Fruit fly (Drosophila melanogaster) whole organism, embryonic: ENCODE results near the gene PGAP2.

Experiments
- ATbp ChIP-seq: fragments of 200-800 bp; sonication (Bioruptor generic); optimal IDR thresholded peaks from 2 replicates; lab custom pipeline; 2017; ENCODE audit warnings: missing biosample characterization, mild to moderate bottlenecking, missing genetic modification characterization, missing genetic modification reagents
- Ada2b ChIP-seq: fragments of 200-800 bp; sonication (Bioruptor generic); IDR thresholded peaks from 2 replicates; pipeline ENCODE4 v1.3.6; 2022; ENCODE audit warnings: missing biosample characterization, missing genetic modification characterization
- Atf6 ChIP-seq: fragments of 200-800 bp; sonication (Bioruptor generic); IDR thresholded peaks from 2 replicates; pipeline ENCODE4 v1.3.6; 2022; ENCODE audit warnings: missing biosample characterization, missing genetic modification characterization
- BtbVII ChIP-seq: fragments of 200-800 bp; sonication (Bioruptor generic); optimal IDR thresholded peaks from 3 replicates; lab custom pipeline; 2017; ENCODE audit warnings: missing biosample characterization, mild to moderate bottlenecking, missing genetic modification characterization
- Bteb2 ChIP-seq: fragments of 200-800 bp; sonication (Bioruptor generic); optimal IDR thresholded peaks from 2 replicates; lab custom pipeline; 2016; ENCODE audit warnings: missing biosample characterization, missing genetic modification characterization
- CG10209 ChIP-seq: fragments of 200-800 bp; sonication (Bioruptor generic); optimal IDR thresholded peaks from 3 replicates; lab custom pipeline; 2017; ENCODE audit warnings: missing biosample characterization, mild to moderate bottlenecking, missing genetic modification characterization, missing genetic modification reagents
- CG10462 ChIP-seq: fragments of 200-800 bp; sonication (Bioruptor generic); optimal IDR thresholded peaks from 2 replicates; lab custom pipeline; 2016; ENCODE audit warnings: missing biosample characterization, missing genetic modification characterization
- CG11456 ChIP-seq: fragments of 200-800 bp; sonication (Bioruptor generic); IDR thresholded peaks from 3 replicates; pipeline ENCODE4 v1.3.6; 2022; ENCODE audit warnings: missing biosample characterization, missing genetic modification characterization
- CG11504 ChIP-seq: fragments of 200-800 bp; sonication (Bioruptor generic); optimal IDR thresholded peaks from 3 replicates; lab custom pipeline; 2019; ENCODE audit warnings: missing biosample characterization, mild to moderate bottlenecking, missing genetic modification characterization, moderate library complexity
- CG12155 ChIP-seq: fragments of 200-800 bp; sonication (Bioruptor generic); optimal IDR thresholded peaks from 3 replicates; lab custom pipeline; 2016; ENCODE audit warnings: missing biosample characterization, missing genetic modification characterization
- CG13424 ChIP-seq: fragments of 200-800 bp; sonication (Bioruptor generic); optimal IDR thresholded peaks from 2 replicates; lab custom pipeline; 2019; ENCODE audit warnings: missing biosample characterization, mild to moderate bottlenecking, missing genetic modification characterization, moderate library complexity
- CG14050 ChIP-seq: fragments of 200-800 bp; sonication (Bioruptor generic); IDR thresholded peaks from 3 replicates; pipeline ENCODE4 v1.3.6; 2022; ENCODE audit warnings: missing biosample characterization, missing genetic modification characterization
- CG15601 ChIP-seq: fragments of 200-800 bp; sonication (Bioruptor generic); optimal IDR thresholded peaks from 3 replicates; lab custom pipeline; 2019; ENCODE audit warnings: missing biosample characterization, mild to moderate bottlenecking, missing genetic modification characterization, moderate library complexity
- CG16779 ChIP-seq: fragments of 200-800 bp; sonication (Bioruptor generic); IDR thresholded peaks from 2 replicates; pipeline ENCODE4 v1.3.6; 2022; ENCODE audit warnings: missing biosample characterization, missing genetic modification characterization
- CG2875 ChIP-seq: fragments of 200-800 bp; sonication (Bioruptor generic); optimal IDR thresholded peaks from 2 replicates; lab custom pipeline; 2017; ENCODE audit warnings: missing biosample characterization, mild to moderate bottlenecking, missing genetic modification characterization, missing genetic modification reagents
- CG33213 ChIP-seq: fragments of 200-800 bp; sonication (Bioruptor generic); optimal IDR thresholded peaks from 3 replicates; lab custom pipeline; 2016; ENCODE audit warnings: missing biosample characterization, missing genetic modification characterization
- CG43689 ChIP-seq: fragments of 200-800 bp; sonication (Bioruptor generic); IDR thresholded peaks from 2 replicates; pipeline ENCODE4 v1.3.6; 2022; ENCODE audit warnings: missing biosample characterization, missing genetic modification characterization
- CG4854 ChIP-seq: fragments of 200-800 bp; sonication (Bioruptor generic); optimal IDR thresholded peaks from 2 replicates; lab custom pipeline; 2016; ENCODE audit warnings: missing biosample characterization, missing genetic modification characterization, inconsistent platforms
- CG5245 ChIP-seq: fragments of 200-800 bp; sonication (Bioruptor generic); optimal IDR thresholded peaks from 3 replicates; lab custom pipeline; 2016; ENCODE audit warnings: missing biosample characterization, missing genetic modification characterization
- CHES-1-like ChIP-seq: fragments of 200-800 bp; sonication (Bioruptor generic); optimal IDR thresholded peaks from 2 replicates; lab custom pipeline; 2016; ENCODE audit warnings: missing biosample characterization, missing genetic modification characterization
- E2f2 ChIP-seq: fragments of 200-800 bp; sonication (Bioruptor generic); IDR thresholded peaks from 2 replicates; pipeline ENCODE4 v1.3.6; 2022; ENCODE audit warnings: missing biosample characterization, missing genetic modification characterization
- Elba2 ChIP-seq: fragments of 200-800 bp; sonication (Bioruptor generic); optimal IDR thresholded peaks from 3 replicates; lab custom pipeline; 2016; ENCODE audit warnings: missing biosample characterization, missing genetic modification characterization
- Fer1 ChIP-seq: fragments of 200-800 bp; sonication (Bioruptor generic); optimal IDR thresholded peaks from 2 replicates; lab custom pipeline; 2017; ENCODE audit warnings: missing biosample characterization, mild to moderate bottlenecking, missing genetic modification characterization
- GATAe ChIP-seq: fragments of 200-800 bp; sonication (Bioruptor generic); conservative IDR thresholded peaks from 2 replicates; pipeline ENCODE4 v1.3.6; 2022; ENCODE audit warnings: missing biosample characterization, missing genetic modification characterization
- HmgD ChIP-seq: fragments of 200-800 bp; sonication (Bioruptor generic); optimal IDR thresholded peaks from 3 replicates; lab custom pipeline; 2016; ENCODE audit warnings: missing biosample characterization, missing genetic modification characterization
- HmgZ ChIP-seq: fragments of 200-800 bp; sonication (Bioruptor generic); optimal IDR thresholded peaks from 2 replicates; lab custom pipeline; 2018; ENCODE audit warnings: missing biosample characterization, mild to moderate bottlenecking, missing genetic modification characterization
- Jarid2 ChIP-seq: fragments of 200-800 bp; sonication (Bioruptor generic); optimal IDR thresholded peaks from 3 replicates; lab custom pipeline; 2017; ENCODE audit warnings: mild to moderate bottlenecking, missing biosample characterization, missing genetic modification reagents, missing genetic modification characterization
- PHDP ChIP-seq: fragments of 200-800 bp; sonication (Bioruptor generic); optimal IDR thresholded peaks from 3 replicates; lab custom pipeline; 2018; ENCODE audit warnings: missing biosample characterization, mild to moderate bottlenecking, missing genetic modification characterization, moderate library complexity
- Sox102F ChIP-seq: fragments of 200-800 bp; sonication (Bioruptor generic); optimal IDR thresholded peaks from 2 replicates; lab custom pipeline; 2018; ENCODE audit warnings: missing biosample characterization, mild to moderate bottlenecking, missing genetic modification characterization, moderate library complexity
- Stat92E ChIP-seq, 3 experiments: fragments of >200 bp in 2 of 3; fragments of 200-800 bp in 1 of 3; sonication (Bioruptor generic) in 1 of 3; optimal IDR thresholded peaks; 2 replicates each; lab custom pipeline; 2017 to 2019; ENCODE audit warnings: missing biosample characterization in 3 of 3, missing genetic modification characterization in 3 of 3, mild to moderate bottlenecking in 1 of 3, moderate library complexity in 1 of 3
- ac ChIP-seq: fragments of 200-800 bp; sonication (Bioruptor generic); optimal IDR thresholded peaks from 3 replicates; lab custom pipeline; 2017; ENCODE audit warnings: missing biosample characterization, mild to moderate bottlenecking, missing genetic modification characterization
- amos ChIP-seq: fragments of 200-800 bp; sonication (Bioruptor generic); IDR thresholded peaks from 2 replicates; pipeline ENCODE4 v1.3.6; 2022; ENCODE audit warnings: missing biosample characterization, missing genetic modification characterization; ENCODE audit not compliant: partially characterized antibody
- dmrt11E ChIP-seq: fragments of 200-800 bp; sonication (Bioruptor generic); optimal IDR thresholded peaks from 3 replicates; lab custom pipeline; 2018; ENCODE audit warnings: missing biosample characterization, mild to moderate bottlenecking, missing genetic modification characterization, moderate library complexity
- fd96Cb ChIP-seq: fragments of 200-800 bp; sonication (Bioruptor generic); optimal IDR thresholded peaks from 2 replicates; lab custom pipeline; 2018; ENCODE audit warnings: missing biosample characterization, mild to moderate bottlenecking, missing genetic modification characterization, moderate library complexity
- gcm ChIP-seq: fragments of 200-800 bp; sonication (Bioruptor generic); optimal IDR thresholded peaks from 2 replicates; lab custom pipeline; 2019; ENCODE audit warnings: missing biosample characterization, mild to moderate bottlenecking, missing genetic modification characterization, moderate library complexity
- gsb-n ChIP-seq: fragments of 200-800 bp; sonication (Bioruptor generic); optimal IDR thresholded peaks from 3 replicates; lab custom pipeline; 2018; ENCODE audit warnings: missing biosample characterization, mild to moderate bottlenecking, missing genetic modification characterization
- hkb ChIP-seq, 2 experiments: fragments of 200-800 bp in 1 of 2; fragments of >200 bp in 1 of 2; sonication (Bioruptor generic) in 1 of 2; IDR thresholded peaks in 1 of 2; optimal IDR thresholded peaks in 1 of 2; 2 replicates each; pipeline versions ENCODE4 v1.3.6 to Lab custom; 2017 to 2022; ENCODE audit warnings: missing biosample characterization in 1 of 2, missing genetic modification characterization in 1 of 2
- inv ChIP-seq: fragments of 200-800 bp; sonication (Bioruptor generic); IDR thresholded peaks from 2 replicates; pipeline ENCODE4 v1.3.6; 2022; ENCODE audit warnings: missing biosample characterization, missing genetic modification characterization; ENCODE audit not compliant: partially characterized antibody
- kah ChIP-seq: fragments of 200-800 bp; sonication (Bioruptor generic); optimal IDR thresholded peaks from 2 replicates; lab custom pipeline; 2018; ENCODE audit warnings: missing biosample characterization, mild to moderate bottlenecking, missing genetic modification characterization
- lbe ChIP-seq: fragments of 200-800 bp; sonication (Bioruptor generic); optimal IDR thresholded peaks from 2 replicates; lab custom pipeline; 2016; ENCODE audit warnings: missing biosample characterization, mild to moderate bottlenecking, missing genetic modification characterization
- luna ChIP-seq: fragments of 200-800 bp; sonication (Bioruptor generic); optimal IDR thresholded peaks from 2 replicates; lab custom pipeline; 2016; ENCODE audit warnings: missing biosample characterization, missing genetic modification characterization
- nmo ChIP-seq: fragments of 200-800 bp; sonication (Bioruptor generic); optimal IDR thresholded peaks from 2 replicates; lab custom pipeline; 2018; ENCODE audit warnings: missing biosample characterization, mild to moderate bottlenecking, missing genetic modification characterization, moderate library complexity
- schlank ChIP-seq: fragments of 200-800 bp; sonication (Bioruptor generic); optimal IDR thresholded peaks from 2 replicates; lab custom pipeline; 2018; ENCODE audit warnings: missing biosample characterization, mild to moderate bottlenecking, missing genetic modification characterization
- ssp ChIP-seq: fragments of 200-800 bp; sonication (Bioruptor generic); IDR thresholded peaks from 2 replicates; pipeline ENCODE4 v1.3.6; 2022; ENCODE audit warnings: missing biosample characterization, missing genetic modification characterization
- stc ChIP-seq: fragments of 200-800 bp; sonication (Bioruptor generic); IDR thresholded peaks from 2 replicates; pipeline ENCODE4 v1.3.6; 2022; ENCODE audit warnings: missing biosample characterization, missing genetic modification characterization
- sug ChIP-seq: fragments of 200-800 bp; optimal IDR thresholded peaks from 2 replicates; lab custom pipeline; 2019; ENCODE audit warnings: missing biosample characterization, mild to moderate bottlenecking, missing genetic modification characterization, moderate library complexity
- vnd ChIP-seq: fragments of 200-800 bp; sonication (Bioruptor generic); IDR thresholded peaks from 3 replicates; pipeline ENCODE4 v1.3.6; 2022; ENCODE audit warnings: missing biosample characterization, missing genetic modification characterization; ENCODE audit not compliant: partially characterized antibody
- wek ChIP-seq: fragments of 200-800 bp; sonication (Bioruptor generic); optimal IDR thresholded peaks from 3 replicates; lab custom pipeline; 2018; ENCODE audit warnings: missing biosample characterization, mild to moderate bottlenecking, missing genetic modification characterization, moderate library complexity

Gene PGAP2

dm6 chr2L:867899-868605 is 48.7 kb upstream of the PGAP2 start, which contains the start of gene aru (continued):
- no peak for TF ChIP-seq luna (GFP tag; lab: Kevin White, UChicago)
- TF ChIP-seq CHES-1-like (GFP tag; lab: Kevin White, UChicago) = peak; percentile 11
- no peak for TF ChIP-seq hkb (optimal IDR thresholded peaks at IDR 0.05; lab: Kevin White, UChicago)
- TF ChIP-seq hkb (GFP tag; IDR thresholded peaks at IDR 0.05; lab: Robert Waterston, UW) = peak; percentile 74
- TF ChIP-seq schlank (tag; lab: Kevin White, UChicago) = no peak
- TF ChIP-seq E2f2 (GFP tag; lab: Robert Waterston, UW) = peak; percentile 29; the same call in 1 of the 2 replicates
- TF ChIP-seq Bteb2 (GFP tag; lab: Kevin White, UChicago) = no peak
- peak; percentile 15 for TF ChIP-seq Sox102F (GFP tag; lab: Kevin White, UChicago)
- peak; percentile 41 for TF ChIP-seq ATbp
- no peak for TF ChIP-seq CG14050 (GFP tag; lab: Robert Waterston, UW)
- TF ChIP-seq CG5245 (GFP tag; lab: Kevin White, UChicago) = peak; percentile 2
- TF ChIP-seq stc (GFP tag; lab: Robert Waterston, UW) = 0 out of 2 replicates have a peak, but pooled peaks have one; percentile 30
- no peak for TF ChIP-seq CG2875 (GFP tag; lab: Kevin White, UChicago)
- peak; percentile 62 for TF ChIP-seq BtbVII
- TF ChIP-seq sug (tag; lab: Kevin White, UChicago) = peak; percentile 16
- no peak for TF ChIP-seq inv
- TF ChIP-seq Atf6 (GFP tag; lab: Robert Waterston, UW) = peak; percentile 75
- TF ChIP-seq ssp (GFP tag; lab: Robert Waterston, UW) = no peak
- TF ChIP-seq nmo (GFP tag; lab: Kevin White, UChicago) = no peak
- no peak for TF ChIP-seq vnd (GFP tag; lab: Robert Waterston, UW)
- TF ChIP-seq CG11456 (GFP tag; lab: Robert Waterston, UW) = no peak
- no peak for TF ChIP-seq amos
- TF ChIP-seq CG13424 (tag; lab: Kevin White, UChicago) = peak; percentile 34
- TF ChIP-seq CG12155 (GFP tag; lab: Kevin White, UChicago) = no peak
- no peak for TF ChIP-seq CG4854 (GFP tag; lab: Kevin White, UChicago)
- peak; percentile 32; the same call in 1 of the 2 replicates for TF ChIP-seq Ada2b (GFP tag; lab: Robert Waterston, UW)
- peak; percentile 45 for TF ChIP-seq HmgZ
- TF ChIP-seq gcm (GFP tag; lab: Kevin White, UChicago) = peak; percentile 50
- peak; percentile 59 for TF ChIP-seq lbe
- peak; percentile 55 for TF ChIP-seq CG11504 (tag; lab: Kevin White, UChicago)
- no peak for TF ChIP-seq CG16779 (GFP tag; lab: Robert Waterston, UW)
- no peak for TF ChIP-seq CG43689 (GFP tag; lab: Robert Waterston, UW)
- no peak for TF ChIP-seq Stat92E (GFP tag; optimal IDR thresholded peaks at IDR 0.05; lab: Kevin White, UChicago)
- peak; percentile 47 for TF ChIP-seq Fer1 (GFP tag; lab: Kevin White, UChicago)
- TF ChIP-seq HmgD (GFP tag; lab: Kevin White, UChicago) = peak; percentile 22
- peak; percentile 3 for TF ChIP-seq ac
- TF ChIP-seq gsb-n (tag; lab: Kevin White, UChicago) = peak; percentile 1
- TF ChIP-seq CG15601 (tag; lab: Kevin White, UChicago) = peak; percentile 22
- peak; percentile 68 for TF ChIP-seq Jarid2
- no peak for TF ChIP-seq CG10209 (GFP tag; lab: Kevin White, UChicago)
- TF ChIP-seq Elba2 = no peak
- peak; percentile 23 for TF ChIP-seq fd96Cb (tag; lab: Kevin White, UChicago)
- TF ChIP-seq CG33213 (GFP tag; lab: Kevin White, UChicago) = peak; percentile 17
- peak; percentile 83 for TF ChIP-seq kah
- peak; percentile 36 for TF ChIP-seq dmrt11E (tag; lab: Kevin White, UChicago)
- no peak for TF ChIP-seq CG10462 (GFP tag; lab: Kevin White, UChicago)
- TF ChIP-seq wek (GFP tag; lab: Kevin White, UChicago) = peak; percentile 16
- TF ChIP-seq PHDP = peak; percentile 58
- no peak for TF ChIP-seq GATAe (GFP tag; lab: Robert Waterston, UW)
